Worm (Caenorhabditis elegans) whole organism, young adult: Measurements from ENCODE around the gene T21H3.5.
"Not testable (repeated sequence)": the region's sequence is repeated elsewhere in the genome, so short reads cannot be mapped to it uniquely, and the experiment has no call there.

ENCODE experiments used
- B0019.2 ChIP-seq: fragments of 200-800 bp; sonication (Bioruptor generic); conservative IDR thresholded peaks from 2 replicates; pipeline ENCODE4 v1.3.6; 2022; ENCODE audit warnings: missing genetic modification reagents, missing genetic modification characterization, missing compliant biosample characterization
- B0336.3 ChIP-seq: fragments of 200-800 bp; sonication (Bioruptor generic); IDR thresholded peaks from 2 replicates; pipeline ENCODE4 v1.3.6; 2022; ENCODE audit warnings: missing genetic modification characterization, missing compliant biosample characterization
- C06A6.2 ChIP-seq: fragments of 200-800 bp; sonication (Bioruptor generic); conservative IDR thresholded peaks from 2 replicates; pipeline ENCODE4 v1.3.6; 2022; ENCODE audit warnings: missing genetic modification characterization, missing compliant biosample characterization
- F10E7.11 ChIP-seq: sonication (generic microtip); optimal IDR thresholded peaks from 2 replicates; lab custom pipeline; 2017; ENCODE audit warnings: mild to moderate bottlenecking, missing genetic modification characterization, moderate library complexity, missing compliant biosample characterization
- F23B12.7 ChIP-seq: sonication (generic microtip); optimal IDR thresholded peaks from 2 replicates; lab custom pipeline; 2017; ENCODE audit warnings: missing genetic modification characterization, mild to moderate bottlenecking, missing compliant biosample characterization, antibody characterized with exemption, moderate library complexity; ENCODE audit not compliant: insufficient read depth
- F55B11.4 ChIP-seq: sonication (generic microtip); optimal IDR thresholded peaks from 2 replicates; lab custom pipeline; 2016; ENCODE audit warnings: missing compliant biosample characterization, missing genetic modification characterization, borderline replicate concordance; ENCODE audit not compliant: insufficient read depth
- F57A8.1 ChIP-seq: fragments of 200-800 bp; sonication (Bioruptor generic); optimal IDR thresholded peaks from 2 replicates; lab custom pipeline; 2018; ENCODE audit warnings: mild to moderate bottlenecking, missing genetic modification characterization, moderate library complexity, missing compliant biosample characterization
- F57C9.4 ChIP-seq: sonication (generic microtip); optimal IDR thresholded peaks from 2 replicates; lab custom pipeline; 2017; ENCODE audit warnings: mild to moderate bottlenecking, missing genetic modification characterization, missing compliant biosample characterization
- K11D2.4 ChIP-seq: fragments of 200-800 bp; sonication (Bioruptor generic); IDR thresholded peaks from 2 replicates; pipeline ENCODE4 v1.3.6; 2022; ENCODE audit warnings: missing genetic modification reagents, missing genetic modification characterization, missing compliant biosample characterization
- T07F8.4 ChIP-seq: sonication (generic microtip); optimal IDR thresholded peaks from 2 replicates; lab custom pipeline; 2016; ENCODE audit warnings: mild to moderate bottlenecking, missing genetic modification characterization, moderate library complexity, missing compliant biosample characterization
- Y56A3A.18 ChIP-seq: fragments of 200-800 bp; sonication (Bioruptor generic); IDR thresholded peaks from 2 replicates; pipeline ENCODE4 v1.3.6; 2022; ENCODE audit warnings: missing genetic modification reagents, missing genetic modification characterization, missing compliant biosample characterization
- Y67H2A.10 ChIP-seq: fragments of 200-800 bp; sonication (Bioruptor generic); conservative IDR thresholded peaks from 2 replicates; pipeline ENCODE4 v1.3.6; 2022; ENCODE audit warnings: missing genetic modification reagents, missing genetic modification characterization, missing compliant biosample characterization
- Y95B8A.8 ChIP-seq: fragments of 200-800 bp; sonication (Bioruptor generic); IDR thresholded peaks from 2 replicates; pipeline ENCODE4 v1.3.6; 2022; ENCODE audit warnings: missing genetic modification reagents, missing genetic modification characterization, missing compliant biosample characterization
- attf-5 ChIP-seq: fragments of 200-800 bp; sonication (Bioruptor generic); optimal IDR thresholded peaks from 2 replicates; lab custom pipeline; 2018; ENCODE audit warnings: mild to moderate bottlenecking, missing genetic modification characterization, missing compliant biosample characterization
- ccch-3 ChIP-seq: fragments of 200-800 bp; sonication (Bioruptor generic); optimal IDR thresholded peaks from 2 replicates; lab custom pipeline; 2018; ENCODE audit warnings: mild to moderate bottlenecking, missing genetic modification characterization, missing compliant biosample characterization
- cebp-1 ChIP-seq, 2 experiments: fragments of 200-800 bp in 1 of 2; sonication (Bioruptor generic) in 1 of 2; sonication (generic microtip) in 1 of 2; IDR thresholded peaks in 1 of 2; optimal IDR thresholded peaks in 1 of 2; 2 replicates each; pipeline versions ENCODE4 v1.3.6 to Lab custom; 2017 to 2022; ENCODE audit warnings: missing compliant biosample characterization in 2 of 2, missing genetic modification characterization in 2 of 2, mild to moderate bottlenecking in 1 of 2, missing genetic modification reagents in 1 of 2, moderate library complexity in 1 of 2
- ceh-27 ChIP-seq: fragments of 200-800 bp; sonication (Bioruptor generic); optimal IDR thresholded peaks from 2 replicates; lab custom pipeline; 2018; ENCODE audit warnings: mild to moderate bottlenecking, missing genetic modification characterization, moderate library complexity, missing compliant biosample characterization
- ceh-79 ChIP-seq: sonication (generic microtip); optimal IDR thresholded peaks from 2 replicates; lab custom pipeline; 2017; ENCODE audit warnings: mild to moderate bottlenecking, missing genetic modification characterization, missing compliant biosample characterization
- efl-1 ChIP-seq: fragments of 150-350 bp; optimal IDR thresholded peaks from 2 replicates; lab custom pipeline; 2014; ENCODE audit warnings: missing biosample characterization, missing genetic modification reagents, missing genetic modification characterization
- egl-18 ChIP-seq: fragments of 200-800 bp; sonication (Bioruptor generic); IDR thresholded peaks from 2 replicates; pipeline ENCODE4 v1.3.6; 2022; ENCODE audit warnings: missing genetic modification reagents, missing genetic modification characterization, missing compliant biosample characterization
- fkh-3 ChIP-seq: sonication (generic microtip); optimal IDR thresholded peaks from 2 replicates; lab custom pipeline; 2016; ENCODE audit warnings: mild to moderate bottlenecking, missing genetic modification characterization, missing compliant biosample characterization
- hrde-1 ChIP-seq: sonication (generic microtip); optimal IDR thresholded peaks from 2 replicates; lab custom pipeline; 2016; ENCODE audit warnings: missing genetic modification characterization, mild to moderate bottlenecking, missing compliant biosample characterization, moderate library complexity, missing genotype, missing genetic modification reagents, borderline replicate concordance
- lag-1 ChIP-seq: fragments of 200-800 bp; sonication (Bioruptor generic); IDR thresholded peaks from 2 replicates; pipeline ENCODE4 v1.3.6; 2022; ENCODE audit warnings: missing genetic modification reagents, missing genetic modification characterization, missing compliant biosample characterization
- lin-26 ChIP-seq: fragments of 200-800 bp; sonication (Bioruptor generic); IDR thresholded peaks from 2 replicates; pipeline ENCODE4 v1.3.6; 2022; ENCODE audit warnings: missing genetic modification reagents, missing genetic modification characterization, missing compliant biosample characterization
- lin-35 ChIP-seq, 3 experiments: fragments of 150-350 bp in 2 of 3; sonication (generic microtip) in 1 of 3; optimal IDR thresholded peaks; 2 replicates each; lab custom pipeline; 2014 to 2018; ENCODE audit warnings: missing biosample characterization in 3 of 3, missing genetic modification characterization in 3 of 3, missing genetic modification reagents in 3 of 3
- lin-40 ChIP-seq: sonication (generic microtip); optimal IDR thresholded peaks from 2 replicates; lab custom pipeline; 2016; ENCODE audit warnings: missing genetic modification characterization, mild to moderate bottlenecking, missing compliant biosample characterization, missing genotype, missing genetic modification reagents
- lin-54 ChIP-seq: fragments of 200-800 bp; sonication (Bioruptor generic); optimal IDR thresholded peaks from 2 replicates; lab custom pipeline; 2018; ENCODE audit warnings: mild to moderate bottlenecking, missing genetic modification characterization, missing compliant biosample characterization
- lir-1 ChIP-seq: fragments of 200-800 bp; sonication (Bioruptor generic); conservative IDR thresholded peaks from 2 replicates; pipeline ENCODE4 v1.3.6; 2022; ENCODE audit warnings: missing genetic modification reagents, missing genetic modification characterization, missing compliant biosample characterization
- lsl-1 ChIP-seq: fragments of 200-800 bp; sonication (Bioruptor generic); optimal IDR thresholded peaks from 2 replicates; lab custom pipeline; 2018; ENCODE audit warnings: mild to moderate bottlenecking, missing genetic modification characterization, moderate library complexity, missing compliant biosample characterization
- lsy-27 ChIP-seq: sonication (generic microtip); optimal IDR thresholded peaks from 2 replicates; lab custom pipeline; 2017; ENCODE audit warnings: missing genetic modification characterization, mild to moderate bottlenecking, missing compliant biosample characterization, antibody characterized with exemption, missing genotype, borderline replicate concordance; ENCODE audit not compliant: insufficient read depth
- madf-10 ChIP-seq: sonication (generic microtip); optimal IDR thresholded peaks from 2 replicates; lab custom pipeline; 2016; ENCODE audit warnings: mild to moderate bottlenecking, missing genetic modification characterization, missing compliant biosample characterization
- madf-6 ChIP-seq: fragments of 200-800 bp; sonication (Bioruptor generic); IDR thresholded peaks from 2 replicates; pipeline ENCODE4 v1.3.6; 2022; ENCODE audit warnings: missing genetic modification reagents, missing genetic modification characterization, missing compliant biosample characterization
- mes-4 ChIP-seq: sonication (generic microtip); optimal IDR thresholded peaks from 2 replicates; lab custom pipeline; 2016; ENCODE audit warnings: missing genotype, missing genetic modification characterization, missing compliant biosample characterization
- mxl-1 ChIP-seq: sonication (generic microtip); optimal IDR thresholded peaks from 2 replicates; lab custom pipeline; 2016; ENCODE audit warnings: missing genetic modification characterization, missing compliant biosample characterization
- nhr-120 ChIP-seq: fragments of 200-800 bp; sonication (Bioruptor generic); IDR thresholded peaks from 2 replicates; pipeline ENCODE4 v1.3.6; 2022; ENCODE audit warnings: missing genetic modification characterization, missing compliant biosample characterization
- pha-4 ChIP-seq: fragments of 150-350 bp; sonication (generic microtip); optimal IDR thresholded peaks from 2 replicates; lab custom pipeline; 2014; ENCODE audit warnings: missing biosample characterization, missing genetic modification reagents, missing genetic modification characterization
- rcor-1 ChIP-seq: fragments of 200-800 bp; sonication (Bioruptor generic); IDR thresholded peaks from 2 replicates; pipeline ENCODE4 v1.3.6; 2022; ENCODE audit warnings: missing genetic modification reagents, missing genetic modification characterization, missing compliant biosample characterization
- rec-8 ChIP-seq, 2 experiments: sonication (generic microtip); optimal IDR thresholded peaks; 2 replicates each; lab custom pipeline; 2016; ENCODE audit warnings: mild to moderate bottlenecking in 2 of 2, missing genetic modification characterization in 2 of 2, missing genetic modification reagents in 2 of 2, missing genotype in 2 of 2, missing biosample characterization in 1 of 2, missing compliant biosample characterization in 1 of 2, moderate library complexity in 1 of 2
- sea-2 ChIP-seq: fragments of 200-800 bp; sonication (Bioruptor generic); IDR thresholded peaks from 2 replicates; pipeline ENCODE4 v1.3.6; 2022; ENCODE audit warnings: missing genetic modification characterization, missing compliant biosample characterization
- tbp1 ChIP-seq: fragments of 200-800 bp; sonication (Bioruptor generic); optimal IDR thresholded peaks from 2 replicates; lab custom pipeline; 2018; ENCODE audit warnings: mild to moderate bottlenecking, missing genetic modification characterization, missing compliant biosample characterization
- tbx-9 ChIP-seq: sonication (generic microtip); optimal IDR thresholded peaks from 2 replicates; lab custom pipeline; 2016; ENCODE audit warnings: borderline replicate concordance, missing genetic modification characterization, inconsistent platforms, missing compliant biosample characterization
- zfh-2 ChIP-seq: fragments of 200-800 bp; sonication (Bioruptor generic); conservative IDR thresholded peaks from 2 replicates; pipeline ENCODE4 v1.3.6; 2022; ENCODE audit warnings: missing genetic modification reagents, missing genetic modification characterization, missing compliant biosample characterization
- zim-3 ChIP-seq: sonication (generic microtip); optimal IDR thresholded peaks from 2 replicates; lab custom pipeline; 2017; ENCODE audit warnings: mild to moderate bottlenecking, missing genetic modification characterization, moderate library complexity, missing compliant biosample characterization
- ztf-26 ChIP-seq: sonication (generic microtip); optimal IDR thresholded peaks from 2 replicates; lab custom pipeline; 2017; ENCODE audit warnings: missing genetic modification characterization, missing compliant biosample characterization

The T21H3.5 gene

DNA sequence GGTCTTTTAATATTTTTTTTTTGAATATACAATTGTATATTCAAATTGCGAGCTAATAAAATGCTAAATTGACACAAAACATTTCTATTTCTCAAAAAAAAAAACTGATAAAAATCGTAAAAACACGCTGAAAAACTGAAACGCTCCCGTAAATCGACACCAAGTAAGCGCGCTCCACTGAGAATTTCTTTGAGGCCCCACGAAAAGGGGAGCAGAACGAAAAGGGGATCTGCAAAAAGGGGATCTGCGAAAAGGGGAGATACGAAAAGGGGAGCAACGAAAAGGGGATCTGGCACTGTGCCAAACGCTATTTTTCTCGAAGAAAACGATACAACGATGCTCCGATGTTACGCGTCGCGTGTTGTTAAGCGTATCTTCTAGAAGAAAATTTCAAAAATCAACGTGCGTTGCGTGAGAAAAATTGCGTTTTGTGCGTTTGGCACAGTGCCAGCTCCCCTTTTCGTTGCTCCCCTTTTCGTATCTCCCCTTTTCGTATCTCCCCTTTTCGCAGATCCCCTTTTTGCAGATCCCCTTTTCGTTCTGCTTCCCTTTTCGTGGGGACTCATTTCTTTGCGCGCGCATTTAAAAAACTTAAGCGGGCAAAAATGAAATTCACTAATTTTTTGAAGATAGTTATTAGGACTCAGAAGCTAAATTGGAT, 33.1 kb upstream of the T21H3.5 start (continued):
- TF ChIP-seq tbp1 (GFP tag; lab: Kevin White, UChicago): peak; percentile 21
- TF ChIP-seq lin-40 (tag; lab: Kevin White, UChicago): peak; percentile 34
- 0 out of 2 replicates have a peak, but pooled peaks have one; percentile 42 for TF ChIP-seq lir-1 (GFP tag; lab: Robert Waterston, UW)
- TF ChIP-seq rec-8 (tag; optimal IDR thresholded peaks at IDR 0.05; lab: Kevin White, UChicago): peak in 1 of 2 experiments; percentile 22
- TF ChIP-seq madf-6 (GFP tag; lab: Robert Waterston, UW): peak; percentile 45
- peak; percentile 71; the same call in 1 of the 2 replicates for TF ChIP-seq B0019.2 (GFP tag; lab: Robert Waterston, UW)
- peak; percentile 21; the same call in 1 of the 2 replicates for TF ChIP-seq Y67H2A.10 (GFP tag; lab: Robert Waterston, UW)
- peak; percentile 60 for TF ChIP-seq efl-1
- TF ChIP-seq lin-26: peak; percentile 27; the same call in 1 of the 2 replicates
- TF ChIP-seq lin-54 (GFP tag; lab: Kevin White, UChicago): peak; percentile 77
- TF ChIP-seq cebp-1 (GFP tag; IDR thresholded peaks at IDR 0.05; lab: Robert Waterston, UW): not testable (repeated sequence)
- peak; percentile 57 for TF ChIP-seq cebp-1 (tag; optimal IDR thresholded peaks at IDR 0.05; lab: Kevin White, UChicago)
- TF ChIP-seq lsl-1 (GFP tag; lab: Kevin White, UChicago): peak; percentile 28
- TF ChIP-seq madf-10: peak; percentile 4
- TF ChIP-seq zfh-2 (GFP tag; lab: Robert Waterston, UW): peak; percentile 48; the same call in 1 of the 2 replicates
- peak; percentile 73 for TF ChIP-seq K11D2.4

- TF ChIP-seq tbp1 (GFP tag; lab: Kevin White, UChicago) (no peak), cebp-1 (GFP tag; IDR thresholded peaks at IDR 0.05; lab: Robert Waterston, UW) (no peak), cebp-1 (tag; optimal IDR thresholded peaks at IDR 0.05; lab: Kevin White, UChicago) (peak; percentile 19), B0019.2 (GFP tag; lab: Robert Waterston, UW) (no peak), lsy-27 (no peak), hrde-1 (tag; lab: Kevin White, UChicago) (no peak), rec-8 (tag; optimal IDR thresholded peaks at IDR 0.05; lab: Kevin White, UChicago) (no peak), ceh-27 (GFP tag; lab: Kevin White, UChicago) (no peak), attf-5 (GFP tag; lab: Kevin White, UChicago) (peak; percentile 91), C06A6.2 (no peak), F23B12.7 (tag; lab: Kevin White, UChicago) (no peak), fkh-3 (no peak), zim-3 (tag; lab: Kevin White, UChicago) (no peak), egl-18 (GFP tag; lab: Robert Waterston, UW) (no peak), lag-1 (GFP tag; lab: Robert Waterston, UW) (no peak), tbx-9 (tag; lab: Kevin White, UChicago) (no peak), ceh-79 (no peak), Y56A3A.18 (GFP tag; lab: Robert Waterston, UW) (no peak), lin-35 (GFP tag; optimal IDR thresholded peaks at IDR 0.05; lab: Kevin White, UChicago) (peak in 1 of 3 experiments; percentile 83), Y95B8A.8 (GFP tag; lab: Robert Waterston, UW) (no peak), pha-4 (no peak), mes-4 (no peak), rcor-1 (GFP tag; lab: Robert Waterston, UW) (no peak), T07F8.4 (tag; lab: Kevin White, UChicago) (no peak), B0336.3 (GFP tag; lab: Robert Waterston, UW) (no peak), mxl-1 (no peak), F57A8.1 (GFP tag; lab: Kevin White, UChicago) (no peak), nhr-120 (no peak), sea-2 (GFP tag; lab: Robert Waterston, UW) (no peak), ztf-26 (no peak), F10E7.11 (tag; lab: Kevin White, UChicago) (no peak), F55B11.4 (tag; lab: Kevin White, UChicago) (no peak), F57C9.4 (tag; lab: Kevin White, UChicago) (no peak), ccch-3 (GFP tag; lab: Kevin White, UChicago) (no peak)
Observed at ce11 chrV:1195995-1196394, 31.9 kb upstream of the T21H3.5 start, which contains the start of the genes wrb-1 and Y50D4A.4. wrb-1 (plus strand) TSS chrV:1196072. Y50D4A.4 (minus strand) TSS chrV:1196127.
